Fruit fly (Drosophila melanogaster): ENCODE data around the gene CG43391.

The CG43391 gene

DNA sequence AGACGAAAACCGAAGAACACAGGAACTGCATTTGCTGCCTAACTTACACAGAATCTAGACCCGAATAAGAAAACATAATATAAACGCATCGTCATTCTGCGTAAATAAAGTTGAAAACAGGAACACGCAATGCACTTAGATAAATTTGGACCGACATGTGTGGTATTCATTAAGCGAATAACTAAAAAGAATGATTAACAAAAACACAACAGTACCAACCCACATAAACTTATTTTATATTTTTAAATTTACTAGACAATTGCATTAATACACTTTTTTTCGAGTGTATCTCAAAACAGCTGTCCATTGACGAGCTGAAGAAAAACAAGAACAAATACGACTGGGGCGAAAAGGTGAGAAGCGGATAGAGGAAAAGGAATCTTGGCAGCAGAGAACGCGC is 26.5 kb downstream of the CG43391 start (continued):
- TF ChIP-seq Six4 (GFP tag; optimal IDR thresholded peaks at IDR 0.05) (peak; percentile 83), chn (GFP tag; optimal IDR thresholded peaks at IDR 0.05) (peak; percentile 88)

DNA sequence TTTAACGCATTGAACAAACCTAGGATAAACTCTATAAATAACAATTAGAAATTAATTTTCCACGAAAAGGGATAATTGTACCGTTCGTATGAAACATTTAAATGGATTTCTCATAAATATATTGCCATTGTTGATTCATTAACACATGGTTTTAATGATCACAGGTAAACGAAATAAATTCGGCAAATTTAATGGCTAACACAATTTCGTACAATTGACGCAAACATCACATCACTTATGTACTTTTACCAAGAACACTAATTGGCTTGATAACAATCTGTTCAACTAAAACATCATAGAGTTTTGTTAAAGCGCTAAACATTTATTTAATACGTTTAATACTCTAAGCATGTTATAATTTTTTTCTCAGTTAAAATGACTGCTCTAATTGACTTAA is 27.1 kb downstream of the CG43391 start:
- no peak for TF ChIP-seq slp2 (GFP tag; optimal IDR thresholded peaks at IDR 0.05)
- no peak for TF ChIP-seq dan (GFP tag; IDR thresholded peaks at IDR 0.05)
- TF ChIP-seq CG4424 (GFP tag; optimal IDR thresholded peaks at IDR 0.05): peak; percentile 98
- no peak for TF ChIP-seq Ada2b (GFP tag; IDR thresholded peaks at IDR 0.05)
- no peak for TF ChIP-seq sim (GFP tag; IDR thresholded peaks at IDR 0.05)

dm6 chr3L:11552996-11553671 is 27.7 kb downstream of the CG43391 start:
- TF ChIP-seq CG9727 (GFP tag; optimal IDR thresholded peaks at IDR 0.05) (peak; percentile 50), tin (GFP tag; optimal IDR thresholded peaks at IDR 0.05) (peak; percentile 7), ham (GFP tag; IDR thresholded peaks at IDR 0.05) (no peak), Trl (optimal IDR thresholded peaks at IDR 0.05) (peak; percentile 99 to 100), Trl (GFP tag; optimal IDR thresholded peaks at IDR 0.05) (peak; percentile 78), E2f2 (GFP tag; IDR thresholded peaks at IDR 0.05) (no peak), HLHmδ (GFP tag; optimal IDR thresholded peaks at IDR 0.05) (peak; percentile 15), B-H2 (GFP tag; optimal IDR thresholded peaks at IDR 0.05) (no peak), Meics (GFP tag; optimal IDR thresholded peaks at IDR 0.05) (no peak), slp2 (GFP tag; optimal IDR thresholded peaks at IDR 0.05) (no peak), CG1792 (GFP tag; optimal IDR thresholded peaks at IDR 0.05) (no peak), CHES-1-like (GFP tag; optimal IDR thresholded peaks at IDR 0.05) (peak; percentile 8), hb (GFP tag; IDR thresholded peaks at IDR 0.05; ENCODE audit: partially characterized antibody) (no peak), CG8290 (GFP tag; optimal IDR thresholded peaks at IDR 0.05) (no peak), CG8290 (tag; optimal IDR thresholded peaks at IDR 0.05) (peak in 1 of 2 experiments; percentile 73), sim (GFP tag; IDR thresholded peaks at IDR 0.05) (no peak), peb (GFP tag; IDR thresholded peaks at IDR 0.05) (no peak), nerfin-1 (tag; optimal IDR thresholded peaks at IDR 0.05) (peak; percentile 69), sna (GFP tag; IDR thresholded peaks at IDR 0.05; ENCODE audit: partially characterized antibody) (peak; percentile 82), Fer1 (GFP tag; optimal IDR thresholded peaks at IDR 0.05) (peak; percentile 64), Mrtf (GFP tag; IDR thresholded peaks at IDR 0.05) (no peak), ash1 (GFP tag; optimal IDR thresholded peaks at IDR 0.05) (peak; percentile 17), CkIIα-i1 (GFP tag; IDR thresholded peaks at IDR 0.05) (no peak), CG4360 (GFP tag; IDR thresholded peaks at IDR 0.05) (peak; percentile 98), rib (GFP tag; IDR thresholded peaks at IDR 0.05) (peak; percentile 82), Lim3 (GFP tag; IDR thresholded peaks at IDR 0.05) (no peak), CG6765 (GFP tag; optimal IDR thresholded peaks at IDR 0.05) (peak; percentile 48), kay (GFP tag; optimal IDR thresholded peaks at IDR 0.05) (no peak), Ets65A (GFP tag) (no peak), caup (GFP tag; optimal IDR thresholded peaks at IDR 0.05; ENCODE audit: severe bottlenecking) (peak; percentile 68), zf30C (GFP tag; optimal IDR thresholded peaks at IDR 0.05) (peak; percentile 77), Chrac-16 (GFP tag; optimal IDR thresholded peaks at IDR 0.05) (no peak), odd (GFP tag; optimal IDR thresholded peaks at IDR 0.05) (peak; percentile 42), repo (GFP tag; optimal IDR thresholded peaks at IDR 0.05) (no peak), E2f1 (GFP tag; IDR thresholded peaks at IDR 0.05) (no peak; the same call in 1 of the 2 replicates), CG10565 (GFP tag; optimal IDR thresholded peaks at IDR 0.05) (no peak), CG12155 (GFP tag; optimal IDR thresholded peaks at IDR 0.05) (peak; percentile 25), CG14710 (tag; optimal IDR thresholded peaks at IDR 0.05) (peak; percentile 3), eyg (GFP tag; optimal IDR thresholded peaks at IDR 0.05) (no peak), Lpt (GFP tag; optimal IDR thresholded peaks at IDR 0.05) (no peak), gce (GFP tag; IDR thresholded peaks at IDR 0.05) (peak; percentile 43; the same call in 2 of the 3 replicates), ems (GFP tag; optimal IDR thresholded peaks at IDR 0.05) (no peak), CG11093 (GFP tag; IDR thresholded peaks at IDR 0.05) (no peak)
